Worm (Caenorhabditis elegans) whole organism, L3 larva: Measurements from ENCODE around the gene dgn-2.
A peak's percentile ranks its signal among the peaks of the same experiment; 100 is the strongest.

Experiments
- ZK546.5 ChIP-seq: sonication (generic microtip); optimal IDR thresholded peaks from 2 replicates; lab custom pipeline; 2017; ENCODE audit warnings: missing biosample characterization, missing genetic modification characterization
- aly-2 ChIP-seq: fragments of 150-350 bp; optimal IDR thresholded peaks from 2 replicates; lab custom pipeline; 2014; ENCODE audit warnings: missing biosample characterization, missing genetic modification characterization
- ama-1 ChIP-seq: fragments of 150-350 bp; optimal IDR thresholded peaks from 2 replicates; lab custom pipeline; 2018
- ceh-16 ChIP-seq: sonication (generic microtip); optimal IDR thresholded peaks from 2 replicates; lab custom pipeline; 2017; ENCODE audit warnings: missing biosample characterization, missing genetic modification characterization
- ceh-28 ChIP-seq: fragments of 150-350 bp; optimal IDR thresholded peaks from 2 replicates; lab custom pipeline; 2014; ENCODE audit warnings: missing biosample characterization, missing genetic modification reagents, missing genetic modification characterization
- ceh-82 ChIP-seq: fragments of 150-350 bp; optimal IDR thresholded peaks from 2 replicates; lab custom pipeline; 2014; ENCODE audit warnings: missing biosample characterization, missing genetic modification characterization
- ceh-9 ChIP-seq: sonication (generic microtip); optimal IDR thresholded peaks from 2 replicates; lab custom pipeline; 2018; ENCODE audit warnings: missing biosample characterization, missing genetic modification characterization
- daf-12 ChIP-seq: fragments of 150-350 bp; optimal IDR thresholded peaks from 2 replicates; lab custom pipeline; 2014; ENCODE audit warnings: missing biosample characterization, missing genetic modification reagents, missing genetic modification characterization
- egl-27 ChIP-seq: sonication (generic microtip); optimal IDR thresholded peaks from 4 replicates; lab custom pipeline; 2017; ENCODE audit warnings: missing biosample characterization, missing genetic modification reagents, missing genetic modification characterization
- egl-5 ChIP-seq: fragments of 150-350 bp; optimal IDR thresholded peaks from 2 replicates; lab custom pipeline; 2017; ENCODE audit warnings: missing biosample characterization, missing genetic modification reagents, missing genetic modification characterization, inconsistent platforms
- elt-1 ChIP-seq: fragments of 150-350 bp; optimal IDR thresholded peaks from 2 replicates; lab custom pipeline; 2014; ENCODE audit warnings: missing biosample characterization, missing genetic modification characterization
- elt-2 ChIP-seq: sonication (generic microtip); optimal IDR thresholded peaks from 2 replicates; lab custom pipeline; 2016; ENCODE audit warnings: missing genetic modification reagents, mild to moderate bottlenecking, missing genetic modification characterization, missing compliant biosample characterization
- eor-1 ChIP-seq, 2 experiments: fragments of 150-350 bp; optimal IDR thresholded peaks; 2 replicates each; lab custom pipeline; 2014 to 2018; ENCODE audit warnings: missing biosample characterization in 2 of 2, missing genetic modification characterization in 2 of 2
- fkh-10 ChIP-seq: sonication (generic microtip); optimal IDR thresholded peaks from 2 replicates; lab custom pipeline; 2017; ENCODE audit warnings: missing biosample characterization, missing genetic modification reagents, missing genetic modification characterization
- fkh-2 ChIP-seq: fragments of 150-350 bp; optimal IDR thresholded peaks from 2 replicates; lab custom pipeline; 2014; ENCODE audit warnings: missing biosample characterization, missing genetic modification reagents, missing genetic modification characterization
- fos-1 ChIP-seq: fragments of 150-350 bp; optimal IDR thresholded peaks from 2 replicates; lab custom pipeline; 2014; ENCODE audit warnings: missing biosample characterization, missing genetic modification characterization
- jun-1 ChIP-seq: fragments of 150-350 bp; optimal IDR thresholded peaks from 2 replicates; lab custom pipeline; 2014; ENCODE audit warnings: missing biosample characterization, missing genetic modification reagents, missing genetic modification characterization
- lin-15B ChIP-seq: fragments of 150-350 bp; optimal IDR thresholded peaks from 2 replicates; lab custom pipeline; 2014; ENCODE audit warnings: missing biosample characterization, missing genetic modification characterization
- lin-39 ChIP-seq: fragments of 150-350 bp; optimal IDR thresholded peaks from 2 replicates; lab custom pipeline; 2018; ENCODE audit warnings: missing biosample characterization, missing genetic modification reagents, missing genetic modification characterization
- mml-1 ChIP-seq: fragments of 150-350 bp; sonication (generic microtip); optimal IDR thresholded peaks from 3 replicates; lab custom pipeline; 2014; ENCODE audit warnings: missing biosample characterization, missing genetic modification characterization
- nfya-1 ChIP-seq: sonication (generic microtip); optimal IDR thresholded peaks from 2 replicates; lab custom pipeline; 2017; ENCODE audit warnings: missing genetic modification characterization, mild to moderate bottlenecking, missing compliant biosample characterization, antibody characterized with exemption, moderate library complexity; ENCODE audit not compliant: insufficient read depth
- nhr-11 ChIP-seq: fragments of 150-350 bp; optimal IDR thresholded peaks from 2 replicates; lab custom pipeline; 2014; ENCODE audit warnings: missing biosample characterization, missing genetic modification characterization
- nhr-237 ChIP-seq: fragments of 150-350 bp; optimal IDR thresholded peaks from 2 replicates; lab custom pipeline; 2014; ENCODE audit warnings: missing biosample characterization, missing genetic modification characterization
- nhr-25 ChIP-seq: sonication (generic microtip); optimal IDR thresholded peaks from 2 replicates; lab custom pipeline; 2017; ENCODE audit warnings: missing biosample characterization, missing genetic modification characterization
- nhr-43 ChIP-seq: sonication (generic microtip); optimal IDR thresholded peaks from 2 replicates; lab custom pipeline; 2016; ENCODE audit warnings: mild to moderate bottlenecking, missing genetic modification characterization, missing compliant biosample characterization; ENCODE audit not compliant: poor library complexity, severe bottlenecking
- nhr-67 ChIP-seq: fragments of 150-350 bp; optimal IDR thresholded peaks from 2 replicates; lab custom pipeline; 2014; ENCODE audit warnings: missing biosample characterization, missing genetic modification characterization
- nhr-76 ChIP-seq: fragments of 150-350 bp; sonication (generic microtip); optimal IDR thresholded peaks from 5 replicates; lab custom pipeline; 2014; ENCODE audit warnings: missing biosample characterization, missing genetic modification characterization
- nhr-77 ChIP-seq: fragments of 150-350 bp; optimal IDR thresholded peaks from 2 replicates; lab custom pipeline; 2014; ENCODE audit warnings: missing biosample characterization, missing genetic modification characterization
- pha-4 ChIP-seq: fragments of 150-350 bp; optimal IDR thresholded peaks from 2 replicates; lab custom pipeline; 2014; ENCODE audit warnings: missing biosample characterization, missing genetic modification reagents, missing genetic modification characterization
- pqm-1 ChIP-seq: fragments of 150-350 bp; optimal IDR thresholded peaks from 2 replicates; lab custom pipeline; 2017; ENCODE audit warnings: missing biosample characterization, missing genetic modification characterization, inconsistent platforms
- sea-2 ChIP-seq: fragments of 150-350 bp; sonication (generic microtip); optimal IDR thresholded peaks from 4 replicates; lab custom pipeline; 2014; ENCODE audit warnings: missing biosample characterization, missing genetic modification reagents, missing genetic modification characterization
- skn-1 ChIP-seq: fragments of 150-350 bp; optimal IDR thresholded peaks from 2 replicates; lab custom pipeline; 2014; ENCODE audit warnings: missing biosample characterization, missing genetic modification characterization
- snpc-4 ChIP-seq: fragments of 150-350 bp; optimal IDR thresholded peaks from 2 replicates; lab custom pipeline; 2014; ENCODE audit warnings: missing biosample characterization, missing genetic modification characterization
- unc-62 ChIP-seq: fragments of 150-350 bp; sonication (generic microtip); optimal IDR thresholded peaks from 4 replicates; lab custom pipeline; 2014; ENCODE audit warnings: missing biosample characterization, missing genetic modification reagents, missing genetic modification characterization
- zag-1 ChIP-seq: fragments of 150-350 bp; optimal IDR thresholded peaks from 2 replicates; lab custom pipeline; 2014; ENCODE audit warnings: missing biosample characterization, missing genetic modification characterization
- ztf-4 ChIP-seq: fragments of 150-350 bp; optimal IDR thresholded peaks from 2 replicates; lab custom pipeline; 2014; ENCODE audit warnings: missing biosample characterization, missing genetic modification characterization

dgn-2 gene

DNA sequence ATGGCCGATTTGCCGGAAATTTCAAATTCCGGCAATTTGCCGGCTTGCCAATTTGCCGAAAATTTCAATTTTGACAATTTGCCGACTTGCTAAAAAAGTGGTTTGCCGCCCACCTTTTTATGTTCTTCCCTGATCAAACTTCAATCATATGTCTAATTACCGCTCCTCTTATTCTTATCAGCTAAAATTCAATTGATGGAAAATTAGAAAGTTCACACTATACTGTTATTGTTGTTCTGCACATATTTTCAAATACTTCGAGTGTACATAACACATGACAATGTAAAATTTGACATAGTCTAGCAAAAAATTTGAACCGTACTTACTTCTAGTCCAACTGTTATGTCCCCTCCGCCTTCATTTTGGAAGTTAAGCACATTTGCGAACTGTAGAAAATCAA is 29.5 kb downstream of the dgn-2 start:
- TF ChIP-seq pqm-1 (tag; lab: Kevin White, UChicago) = peak; percentile 56
- TF ChIP-seq elt-2 (tag; lab: Kevin White, UChicago) = peak; percentile 58
- TF ChIP-seq nfya-1 (tag; lab: Kevin White, UChicago) = no peak
- TF ChIP-seq pha-4 = peak; percentile 18
- TF ChIP-seq skn-1 (tag; lab: Kevin White, UChicago) = no peak

DNA sequence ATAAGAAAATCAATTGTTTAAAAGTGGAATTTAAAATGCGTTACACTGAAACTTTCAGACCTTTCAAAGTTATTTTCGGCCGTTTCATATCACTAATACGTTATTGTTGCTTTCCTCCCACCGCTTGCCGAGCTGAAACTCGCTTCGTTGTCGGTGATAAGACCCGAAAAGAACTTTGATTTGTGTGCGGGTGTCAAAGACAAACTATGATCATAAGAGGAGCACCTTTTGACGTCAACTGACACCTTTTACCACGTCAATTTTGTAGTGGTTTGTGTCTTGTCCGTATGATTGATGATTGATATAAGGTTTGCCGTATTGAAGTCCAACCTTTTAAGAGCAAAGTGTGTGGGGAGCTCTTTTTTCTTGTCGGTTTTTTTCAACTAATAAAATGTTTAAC is 30.3 kb downstream of the dgn-2 start, which contains the start of gene ttr-37:
Gene ttr-37 (minus strand): TSS at position 167 of the 400 bp plus-strand sequence.
- TF ChIP-seq ztf-4 (no peak), daf-12 (tag; lab: Kevin White, UChicago) (no peak), pqm-1 (tag; lab: Kevin White, UChicago) (peak; percentile 96), mml-1 (tag; lab: Kevin White, UChicago) (no peak), eor-1 (tag; optimal IDR thresholded peaks at IDR 0.05; lab: Kevin White, UChicago) (no peak), jun-1 (tag; lab: Kevin White, UChicago) (peak; percentile 29), elt-1 (tag; lab: Kevin White, UChicago) (no peak), ceh-28 (tag; lab: Kevin White, UChicago) (no peak), pha-4 (peak; percentile 65), skn-1 (tag; lab: Kevin White, UChicago) (no peak), elt-2 (tag; lab: Kevin White, UChicago) (peak; percentile 97), ceh-82 (tag; lab: Kevin White, UChicago) (no peak), nfya-1 (tag; lab: Kevin White, UChicago) (peak; percentile 6), ceh-9 (tag; lab: Kevin White, UChicago) (no peak), ZK546.5 (tag; lab: Kevin White, UChicago) (no peak), egl-27 (tag; lab: Kevin White, UChicago) (no peak), sea-2 (GFP tag; lab: Kevin White, UChicago) (no peak), ceh-16 (tag; lab: Kevin White, UChicago) (no peak)

ce11 chrX:1329847-1330246 is 37.5 kb downstream of the dgn-2 start, which contains the start of gene F21E9.2:
Gene F21E9.2 (minus strand): TSS chrX:1329947.
- no peak for TF ChIP-seq daf-12 (tag; lab: Kevin White, UChicago)
- TF ChIP-seq snpc-4 (tag; lab: Kevin White, UChicago) = no peak
- TF ChIP-seq mml-1 (tag; lab: Kevin White, UChicago) = no peak
- no peak for TF ChIP-seq nhr-11 (tag; lab: Kevin White, UChicago)
- TF ChIP-seq nhr-67 = no peak
- no peak for TF ChIP-seq nhr-77 (tag; lab: Kevin White, UChicago)
- no peak for TF ChIP-seq lin-39 (tag; lab: Kevin White, UChicago)
- TF ChIP-seq fkh-2 = no peak
- TF ChIP-seq lin-15B (tag; lab: Kevin White, UChicago) = no peak
- TF ChIP-seq pqm-1 (tag; lab: Kevin White, UChicago) = no peak
- TF ChIP-seq nhr-76 (tag; lab: Kevin White, UChicago) = no peak
- no peak for TF ChIP-seq eor-1 (tag; optimal IDR thresholded peaks at IDR 0.05; lab: Kevin White, UChicago)
- TF ChIP-seq egl-27 (tag; lab: Kevin White, UChicago) = no peak
- no peak for TF ChIP-seq zag-1
- no peak for TF ChIP-seq nhr-237 (tag; lab: Kevin White, UChicago)
- TF ChIP-seq nfya-1 (tag; lab: Kevin White, UChicago) = no peak
- TF ChIP-seq aly-2 (tag; lab: Kevin White, UChicago) = no peak
- no peak for TF ChIP-seq nhr-43 (tag; lab: Kevin White, UChicago)
- no peak for TF ChIP-seq jun-1 (tag; lab: Kevin White, UChicago)

- no peak for TF ChIP-seq fkh-10 (GFP tag; lab: Kevin White, UChicago)
- TF ChIP-seq fos-1 (tag; lab: Kevin White, UChicago) = no peak
- no peak for TF ChIP-seq unc-62
- no peak for TF ChIP-seq mml-1 (tag; lab: Kevin White, UChicago)
- TF ChIP-seq nhr-43 (tag; lab: Kevin White, UChicago) = no peak
- no peak for TF ChIP-seq egl-27 (tag; lab: Kevin White, UChicago)
- TF ChIP-seq nhr-25 = no peak
- no peak for TF ChIP-seq nfya-1 (tag; lab: Kevin White, UChicago)
- TF ChIP-seq ama-1 (lab: Kevin White, UChicago) = no peak
- no peak for TF ChIP-seq pha-4
- TF ChIP-seq lin-39 (tag; lab: Kevin White, UChicago) = no peak
- no peak for TF ChIP-seq egl-5 (tag; lab: Kevin White, UChicago)
- no peak for TF ChIP-seq eor-1 (tag; optimal IDR thresholded peaks at IDR 0.05; lab: Kevin White, UChicago)
- no peak for TF ChIP-seq elt-1 (tag; lab: Kevin White, UChicago)
- no peak for TF ChIP-seq jun-1 (tag; lab: Kevin White, UChicago)
- no peak for TF ChIP-seq zag-1
- TF ChIP-seq skn-1 (tag; lab: Kevin White, UChicago) = no peak
These were observed 40.1 kb downstream of the dgn-2 start for ce11 chrX:1327201-1327600.
